Worm (Caenorhabditis elegans) whole organism, young adult: ENCODE measurements around the gene col-96.
A peak's percentile ranks its signal among the peaks of the same experiment; 100 is the strongest.

Experiments used
- ZK185.1 ChIP-seq: sonication (generic microtip); optimal IDR thresholded peaks from 2 replicates; lab custom pipeline; 2016; ENCODE audit warnings: mild to moderate bottlenecking, missing genetic modification characterization, missing compliant biosample characterization; ENCODE audit not compliant: poor library complexity, severe bottlenecking
- lsy-27 ChIP-seq: sonication (generic microtip); optimal IDR thresholded peaks from 2 replicates; lab custom pipeline; 2017; ENCODE audit warnings: missing genetic modification characterization, mild to moderate bottlenecking, missing compliant biosample characterization, antibody characterized with exemption, missing genotype, borderline replicate concordance; ENCODE audit not compliant: insufficient read depth
- nhr-120 ChIP-seq: fragments of 200-800 bp; sonication (Bioruptor generic); IDR thresholded peaks from 2 replicates; pipeline ENCODE4 v1.3.6; 2022; ENCODE audit warnings: missing genetic modification characterization, missing compliant biosample characterization
- ztf-26 ChIP-seq: sonication (generic microtip); optimal IDR thresholded peaks from 2 replicates; lab custom pipeline; 2017; ENCODE audit warnings: missing genetic modification characterization, missing compliant biosample characterization
- ztf-3 ChIP-seq: fragments of 200-800 bp; sonication (Bioruptor generic); optimal IDR thresholded peaks from 2 replicates; lab custom pipeline; 2018; ENCODE audit warnings: mild to moderate bottlenecking, missing genetic modification characterization, missing compliant biosample characterization

- TF ChIP-seq ZK185.1 (tag; lab: Kevin White, UChicago) (no peak), ztf-3 (GFP tag; lab: Kevin White, UChicago) (no peak), ztf-26 (tag; lab: Kevin White, UChicago) (peak; percentile 52), nhr-120 (no peak), lsy-27 (tag; lab: Kevin White, UChicago) (no peak)
Measured at ce11 chrIII:11657185-11657817, 49.3 kb downstream of the col-96 start, which contains the start of gene crh-1.
